Worm (Caenorhabditis elegans) whole organism, early embryonic: ENCODE measurements around the gene xbx-5.

Source experiments
- aly-1 ChIP-seq: sonication (generic microtip); optimal IDR thresholded peaks from 2 replicates; lab custom pipeline; 2016; ENCODE audit warnings: missing genetic modification characterization, missing compliant biosample characterization
- ama-1 ChIP-seq: fragments of 150-350 bp; optimal IDR thresholded peaks from 2 replicates; lab custom pipeline; 2014
- hmbx-1 ChIP-seq: sonication (generic microtip); optimal IDR thresholded peaks from 2 replicates; lab custom pipeline; 2016; ENCODE audit warnings: mild to moderate bottlenecking, missing genetic modification characterization, missing compliant biosample characterization
- pes-1 ChIP-seq: fragments of 200-800 bp; sonication (Bioruptor generic); IDR thresholded peaks from 2 replicates; pipeline ENCODE4 v1.3.6; 2022; ENCODE audit warnings: missing genetic modification reagents, missing genetic modification characterization, missing compliant biosample characterization
- scrt-1 ChIP-seq: fragments of 200-800 bp; sonication (Bioruptor generic); IDR thresholded peaks from 2 replicates; pipeline ENCODE4 v1.3.6; 2022; ENCODE audit warnings: missing genetic modification characterization, missing compliant biosample characterization
- tbx-11 ChIP-seq: fragments of 200-800 bp; sonication (Bioruptor generic); IDR thresholded peaks from 2 replicates; pipeline ENCODE4 v1.3.6; 2022; ENCODE audit warnings: missing genetic modification characterization, missing compliant biosample characterization

DNA sequence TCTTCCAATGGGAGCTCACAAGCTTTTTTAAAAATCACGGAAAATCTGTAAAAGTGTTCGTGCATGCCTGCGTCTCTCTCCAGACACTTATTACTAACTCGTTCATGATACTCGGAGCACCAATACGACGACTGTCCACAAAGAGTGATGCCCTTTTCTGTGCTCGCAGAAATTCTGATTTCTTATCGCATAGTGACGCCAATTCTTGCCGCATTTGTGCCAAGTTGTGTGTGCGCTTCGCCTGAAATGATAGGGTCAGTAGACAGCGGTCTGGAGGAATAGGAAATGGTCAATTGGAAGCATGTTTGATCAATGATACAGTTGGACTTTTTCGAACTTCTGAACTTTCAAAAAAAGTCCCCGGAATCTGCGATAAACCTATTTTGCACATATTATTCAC, 40.2 kb downstream of the xbx-5 start:
- no peak for TF ChIP-seq hmbx-1
- no peak for TF ChIP-seq ama-1 (lab: Kevin White, UChicago)
- TF ChIP-seq scrt-1 (GFP tag; lab: Robert Waterston, UW): no peak
- no peak for TF ChIP-seq pes-1 (GFP tag; lab: Robert Waterston, UW)
- TF ChIP-seq aly-1 (tag; lab: Kevin White, UChicago): no peak
- TF ChIP-seq tbx-11 (GFP tag; lab: Robert Waterston, UW): no peak
